Worm (Caenorhabditis elegans) whole organism, L1 larva: Measurements from ENCODE around the gene dhgd-1.

Experiments
- C16A3.4 ChIP-seq: fragments of 150-350 bp; optimal IDR thresholded peaks from 2 replicates; lab custom pipeline; 2014; ENCODE audit warnings: missing biosample characterization, missing genetic modification characterization
- C34B4.2 ChIP-seq: sonication (generic microtip); optimal IDR thresholded peaks from 2 replicates; lab custom pipeline; 2017; ENCODE audit warnings: mild to moderate bottlenecking, missing genetic modification characterization, missing compliant biosample characterization
- F16B12.6 ChIP-seq: fragments of 150-350 bp; optimal IDR thresholded peaks from 2 replicates; lab custom pipeline; 2014; ENCODE audit warnings: missing biosample characterization, missing genetic modification characterization
- Y116A8C.19 ChIP-seq: sonication (generic microtip); optimal IDR thresholded peaks from 2 replicates; lab custom pipeline; 2016; ENCODE audit warnings: missing compliant biosample characterization, missing genetic modification characterization, borderline replicate concordance
- aly-2 ChIP-seq: fragments of 150-350 bp; optimal IDR thresholded peaks from 2 replicates; lab custom pipeline; 2014; ENCODE audit warnings: missing biosample characterization, missing genetic modification characterization
- ama-1 ChIP-seq: fragments of 150-350 bp; optimal IDR thresholded peaks from 2 replicates; lab custom pipeline; 2014
- blmp-1 ChIP-seq: fragments of 150-350 bp; optimal IDR thresholded peaks from 2 replicates; lab custom pipeline; 2014; ENCODE audit warnings: missing biosample characterization, missing genetic modification characterization
- ceh-8 ChIP-seq: fragments of 200-800 bp; sonication (Bioruptor generic); optimal IDR thresholded peaks from 2 replicates; lab custom pipeline; 2018; ENCODE audit warnings: mild to moderate bottlenecking, missing genetic modification characterization, moderate library complexity, missing compliant biosample characterization
- ceh-82 ChIP-seq, 3 experiments: fragments of 150-350 bp in 1 of 3; sonication (generic microtip) in 2 of 3; optimal IDR thresholded peaks; 2 replicates each; lab custom pipeline; 2014 to 2017; ENCODE audit warnings: missing biosample characterization in 3 of 3, missing genetic modification characterization in 3 of 3
- ceh-88 ChIP-seq: fragments of 200-800 bp; sonication (Bioruptor generic); IDR thresholded peaks from 2 replicates; pipeline ENCODE4 v1.3.6; 2022; ENCODE audit warnings: missing genetic modification characterization, missing compliant biosample characterization
- dpl-1 ChIP-seq, 3 experiments: fragments of 150-350 bp in 2 of 3; sonication (generic microtip) in 1 of 3; optimal IDR thresholded peaks; 2 replicates each; lab custom pipeline; 2014 to 2017; ENCODE audit warnings: missing biosample characterization in 3 of 3, missing genetic modification characterization in 3 of 3, missing genetic modification reagents in 3 of 3
- efl-1 ChIP-seq, 4 experiments: fragments of 150-350 bp; optimal IDR thresholded peaks in 3 of 4; peaks in 1 of 4; 1 replicate in 1 of 4; 2 replicates in 3 of 4; lab custom pipeline; 2014; ENCODE audit warnings: missing biosample characterization in 2 of 4, missing genetic modification characterization in 2 of 4, missing genetic modification reagents in 2 of 4
- elt-3 ChIP-seq, 6 experiments: fragments of 150-350 bp in 1 of 6; sonication (generic microtip); optimal IDR thresholded peaks; 2 replicates each; lab custom pipeline; 2017 to 2018; ENCODE audit warnings: missing biosample characterization in 6 of 6, missing genetic modification characterization in 6 of 6, inconsistent platforms in 1 of 6
- hlh-17 ChIP-seq: fragments of 200-800 bp; sonication (Bioruptor generic); optimal IDR thresholded peaks from 2 replicates; lab custom pipeline; 2018; ENCODE audit warnings: missing genetic modification characterization, mild to moderate bottlenecking, missing compliant biosample characterization, moderate library complexity, borderline replicate concordance
- hpl-2 ChIP-seq: fragments of 150-350 bp; optimal IDR thresholded peaks from 2 replicates; lab custom pipeline; 2014; ENCODE audit warnings: missing biosample characterization, missing genetic modification reagents, missing genetic modification characterization
- irx-1 ChIP-seq: sonication (generic microtip); optimal IDR thresholded peaks from 2 replicates; lab custom pipeline; 2016; ENCODE audit warnings: missing genetic modification characterization, missing compliant biosample characterization
- isw-1 ChIP-seq: fragments of 200-800 bp; sonication (Bioruptor generic); IDR thresholded peaks from 2 replicates; pipeline ENCODE4 v1.3.6; 2022; ENCODE audit warnings: missing genetic modification characterization, missing compliant biosample characterization
- jun-1 ChIP-seq: fragments of 150-350 bp; optimal IDR thresholded peaks from 2 replicates; lab custom pipeline; 2014; ENCODE audit warnings: missing biosample characterization, missing genetic modification reagents, missing genetic modification characterization
- lin-13 ChIP-seq: fragments of 150-350 bp; optimal IDR thresholded peaks from 2 replicates; lab custom pipeline; 2014; ENCODE audit warnings: missing biosample characterization, missing genetic modification reagents, missing genetic modification characterization
- lin-14 ChIP-seq: fragments of 200-800 bp; sonication (Bioruptor generic); optimal IDR thresholded peaks from 2 replicates; lab custom pipeline; 2018; ENCODE audit warnings: mild to moderate bottlenecking, missing genetic modification characterization, moderate library complexity, missing compliant biosample characterization
- lin-15B ChIP-seq: fragments of 150-350 bp; sonication (generic microtip); optimal IDR thresholded peaks from 3 replicates; lab custom pipeline; 2014; ENCODE audit warnings: missing biosample characterization, missing genetic modification characterization
- lin-35 ChIP-seq, 2 experiments: fragments of 150-350 bp; optimal IDR thresholded peaks; 2 replicates each; lab custom pipeline; 2014; ENCODE audit warnings: missing biosample characterization in 2 of 2, missing genetic modification characterization in 2 of 2, missing genetic modification reagents in 2 of 2
- lin-39 ChIP-seq: fragments of 150-350 bp; optimal IDR thresholded peaks from 2 replicates; lab custom pipeline; 2014; ENCODE audit warnings: missing biosample characterization, missing genetic modification reagents, missing genetic modification characterization
- lsy-2 ChIP-seq, 2 experiments: fragments of 150-350 bp; optimal IDR thresholded peaks; 2 replicates each; lab custom pipeline; 2014; ENCODE audit warnings: missing biosample characterization in 2 of 2, missing genetic modification characterization in 2 of 2
- mef-2 ChIP-seq: fragments of 150-350 bp; optimal IDR thresholded peaks from 2 replicates; lab custom pipeline; 2014; ENCODE audit warnings: missing biosample characterization, missing genetic modification characterization
- mep-1 ChIP-seq: fragments of 150-350 bp; optimal IDR thresholded peaks from 2 replicates; lab custom pipeline; 2014; ENCODE audit warnings: missing biosample characterization, missing genetic modification characterization
- nhr-11 ChIP-seq: fragments of 150-350 bp; optimal IDR thresholded peaks from 2 replicates; lab custom pipeline; 2014; ENCODE audit warnings: missing biosample characterization, missing genetic modification characterization
- nhr-47 ChIP-seq: sonication (generic microtip); optimal IDR thresholded peaks from 2 replicates; lab custom pipeline; 2016; ENCODE audit warnings: mild to moderate bottlenecking, missing genetic modification characterization, moderate library complexity, missing compliant biosample characterization
- nhr-71 ChIP-seq: sonication (generic microtip); optimal IDR thresholded peaks from 2 replicates; lab custom pipeline; 2016; ENCODE audit warnings: mild to moderate bottlenecking, missing genetic modification characterization, moderate library complexity, missing compliant biosample characterization
- nhr-84 ChIP-seq: sonication (generic microtip); optimal IDR thresholded peaks from 2 replicates; lab custom pipeline; 2017; ENCODE audit warnings: missing biosample characterization, missing genetic modification characterization
- nhr-85 ChIP-seq: sonication (generic microtip); peaks from one replicate; lab custom pipeline; 2016; ENCODE audit warnings: missing genetic modification characterization, inconsistent platforms, missing compliant biosample characterization
- nhr-90 ChIP-seq: sonication (generic microtip); optimal IDR thresholded peaks from 2 replicates; lab custom pipeline; 2016; ENCODE audit warnings: mild to moderate bottlenecking, missing genetic modification characterization, missing compliant biosample characterization; ENCODE audit not compliant: poor library complexity
- pax-3 ChIP-seq: fragments of 200-800 bp; sonication (Bioruptor generic); optimal IDR thresholded peaks from 2 replicates; lab custom pipeline; 2018; ENCODE audit warnings: mild to moderate bottlenecking, missing genetic modification characterization, moderate library complexity, missing compliant biosample characterization
- rnt-1 ChIP-seq: sonication (generic microtip); optimal IDR thresholded peaks from 2 replicates; lab custom pipeline; 2016; ENCODE audit warnings: mild to moderate bottlenecking, missing genetic modification characterization, moderate library complexity, missing compliant biosample characterization
- skn-1 ChIP-seq: fragments of 150-350 bp; optimal IDR thresholded peaks from 2 replicates; lab custom pipeline; 2014; ENCODE audit warnings: missing biosample characterization, missing genetic modification characterization
- snu-23 ChIP-seq: sonication (generic microtip); optimal IDR thresholded peaks from 2 replicates; lab custom pipeline; 2016; ENCODE audit warnings: missing genetic modification characterization, missing compliant biosample characterization
- sup-37 ChIP-seq: fragments of 200-800 bp; sonication (Bioruptor generic); optimal IDR thresholded peaks from 2 replicates; lab custom pipeline; 2018; ENCODE audit warnings: mild to moderate bottlenecking, missing genetic modification characterization, missing compliant biosample characterization
- swsn-7 ChIP-seq: sonication (generic microtip); optimal IDR thresholded peaks from 2 replicates; lab custom pipeline; 2016; ENCODE audit warnings: missing genetic modification characterization, missing compliant biosample characterization
- tbx-2 ChIP-seq: sonication (generic microtip); optimal IDR thresholded peaks from 2 replicates; lab custom pipeline; 2016; ENCODE audit warnings: missing genetic modification characterization, missing compliant biosample characterization
- unc-86 ChIP-seq: sonication (generic microtip); optimal IDR thresholded peaks from 2 replicates; lab custom pipeline; 2016; ENCODE audit warnings: missing genetic modification characterization, missing compliant biosample characterization
- zip-4 ChIP-seq: fragments of 200-800 bp; sonication (Bioruptor generic); optimal IDR thresholded peaks from 2 replicates; lab custom pipeline; 2018; ENCODE audit warnings: mild to moderate bottlenecking, missing genetic modification characterization, moderate library complexity, missing compliant biosample characterization
- ztf-11 ChIP-seq, 2 experiments: sonication (generic microtip); optimal IDR thresholded peaks; 2 replicates each; lab custom pipeline; 2016 to 2017; ENCODE audit warnings: missing genetic modification characterization in 2 of 2, missing biosample characterization in 1 of 2, missing compliant biosample characterization in 1 of 2
- ztf-4 ChIP-seq: fragments of 150-350 bp; optimal IDR thresholded peaks from 2 replicates; lab custom pipeline; 2014; ENCODE audit warnings: missing biosample characterization, missing genetic modification characterization

dhgd-1 gene

DNA sequence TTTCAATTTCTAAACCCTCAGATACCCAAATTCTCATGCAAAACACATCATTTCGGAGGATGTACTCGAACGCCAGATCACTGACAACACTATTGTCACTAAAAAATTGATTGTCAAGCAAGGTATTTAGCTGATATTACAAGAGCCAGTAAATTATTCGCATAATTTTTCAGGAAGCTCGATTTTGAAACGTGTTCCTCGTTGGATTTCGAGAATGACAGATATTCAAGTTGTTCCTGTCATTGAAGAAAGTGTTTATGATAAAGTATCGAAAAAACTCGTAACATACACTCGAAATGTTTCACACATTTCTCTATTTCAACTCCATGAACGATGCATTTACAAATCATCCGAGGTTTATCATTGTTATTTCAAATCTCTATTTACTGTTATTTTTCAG, 56.1 kb downstream of the dhgd-1 start:
- no peak for TF ChIP-seq mef-2 (tag; lab: Kevin White, UChicago)
- no peak for TF ChIP-seq lin-39 (tag; lab: Kevin White, UChicago)
- no peak for TF ChIP-seq efl-1 (optimal IDR thresholded peaks at IDR 0.05; lab: Kevin White, UChicago)
- peak in 1 of 2 experiments; percentile 93 for TF ChIP-seq efl-1 (GFP tag; optimal IDR thresholded peaks at IDR 0.05 in 1 of 2; lab: Kevin White, UChicago)

ce11 chrII:11495307-11495706, 56.6 kb downstream of the dhgd-1 start, which contains the start of the genes ooc-3 and B0334.4:
TSS of gene ooc-3 (minus strand) at chrII:11495321.
TSS of gene B0334.4 (plus strand) at chrII:11495692.
- no peak for TF ChIP-seq isw-1 (GFP tag; lab: Robert Waterston, UW)
- TF ChIP-seq Y116A8C.19 (tag; lab: Kevin White, UChicago): no peak
- TF ChIP-seq C16A3.4 (tag; lab: Kevin White, UChicago): peak; percentile 16
- TF ChIP-seq ama-1 (lab: Kevin White, UChicago): no peak
- peak; percentile 27 for TF ChIP-seq nhr-71 (tag; lab: Kevin White, UChicago)
- peak; percentile 6 for TF ChIP-seq blmp-1 (tag; lab: Kevin White, UChicago)
- TF ChIP-seq F16B12.6 (tag; lab: Kevin White, UChicago): peak; percentile 81
- no peak for TF ChIP-seq lin-13
- TF ChIP-seq hpl-2 (GFP tag; lab: Kevin White, UChicago): no peak
- TF ChIP-seq ceh-88 (GFP tag; lab: Robert Waterston, UW): no peak
- peak; percentile 38 to 58 for TF ChIP-seq efl-1 (optimal IDR thresholded peaks at IDR 0.05; lab: Kevin White, UChicago)
- TF ChIP-seq efl-1 (GFP tag; optimal IDR thresholded peaks at IDR 0.05 in 1 of 2; lab: Kevin White, UChicago): peak; percentile 56 to 85
- TF ChIP-seq tbx-2: no peak
- TF ChIP-seq sup-37 (GFP tag; lab: Kevin White, UChicago): no peak
- TF ChIP-seq elt-3 (tag; optimal IDR thresholded peaks at IDR 0.05; lab: Kevin White, UChicago): no peak
- no peak for TF ChIP-seq unc-86 (tag; lab: Kevin White, UChicago)
- no peak for TF ChIP-seq nhr-85 (tag; lab: Kevin White, UChicago)
- TF ChIP-seq mef-2 (tag; lab: Kevin White, UChicago): no peak
- TF ChIP-seq rnt-1 (tag; lab: Kevin White, UChicago): no peak
- TF ChIP-seq lin-15B: no peak
- TF ChIP-seq irx-1 (tag; lab: Kevin White, UChicago): no peak
- peak; percentile 45 for TF ChIP-seq snu-23 (GFP tag; lab: Kevin White, UChicago)
- TF ChIP-seq lsy-2 (tag; optimal IDR thresholded peaks at IDR 0.05; lab: Kevin White, UChicago): peak; percentile 80 to 97
- no peak for TF ChIP-seq swsn-7
- peak; percentile 29 for TF ChIP-seq mep-1 (tag; lab: Kevin White, UChicago)
- no peak for TF ChIP-seq pax-3 (tag; lab: Kevin White, UChicago)
- no peak for TF ChIP-seq nhr-84
- TF ChIP-seq ztf-4: no peak
- TF ChIP-seq skn-1 (tag; lab: Kevin White, UChicago): peak; percentile 47
- peak; percentile 14 to 67 (median 34) for TF ChIP-seq dpl-1 (GFP tag; optimal IDR thresholded peaks at IDR 0.05; lab: Kevin White, UChicago)
- peak; percentile 16 for TF ChIP-seq aly-2 (tag; lab: Kevin White, UChicago)
- peak; percentile 32 for TF ChIP-seq zip-4 (GFP tag; lab: Kevin White, UChicago)
- TF ChIP-seq nhr-47 (tag; lab: Kevin White, UChicago): peak; percentile 32
- TF ChIP-seq lin-35 (GFP tag; optimal IDR thresholded peaks at IDR 0.05; lab: Kevin White, UChicago): peak; percentile 44 to 60
- TF ChIP-seq lin-14 (GFP tag; lab: Kevin White, UChicago): peak; percentile 22
- no peak for TF ChIP-seq hlh-17 (GFP tag; lab: Kevin White, UChicago)
- no peak for TF ChIP-seq ceh-8 (GFP tag; lab: Kevin White, UChicago)
- TF ChIP-seq nhr-90: no peak
- TF ChIP-seq C34B4.2 (tag; lab: Kevin White, UChicago): no peak
- no peak for TF ChIP-seq ztf-11 (tag; optimal IDR thresholded peaks at IDR 0.05; lab: Kevin White, UChicago)
- no peak for TF ChIP-seq jun-1
- TF ChIP-seq lin-39 (tag; lab: Kevin White, UChicago): no peak
- TF ChIP-seq nhr-11 (tag; lab: Kevin White, UChicago): no peak
- peak in 2 of 3 experiments; percentile 18 to 48 for TF ChIP-seq ceh-82 (tag; optimal IDR thresholded peaks at IDR 0.05; lab: Kevin White, UChicago)
